Worm (Caenorhabditis elegans): ENCODE data around the gene W01F3.2.

ce11 chrV:20681824-20682223, 21.7 kb downstream of the W01F3.2 start:
- TF ChIP-seq K02D7.2 (tag; optimal IDR thresholded peaks at IDR 0.05) (no peak), ztf-16 (tag; optimal IDR thresholded peaks at IDR 0.05) (no peak), hlh-15 (tag; optimal IDR thresholded peaks at IDR 0.05) (no peak), hlh-30 (tag; optimal IDR thresholded peaks at IDR 0.05; ENCODE audit: insufficient read depth) (no peak), pha-4 (tag; optimal IDR thresholded peaks at IDR 0.05) (no peak), Y22D7AL.16 (tag; optimal IDR thresholded peaks at IDR 0.05) (no peak), ceh-6 (GFP tag; optimal IDR thresholded peaks at IDR 0.05) (no peak), tbx-2 (tag; optimal IDR thresholded peaks at IDR 0.05) (no peak), fkh-10 (GFP tag; optimal IDR thresholded peaks at IDR 0.05) (no peak), syd-9 (tag; optimal IDR thresholded peaks at IDR 0.05) (no peak), odd-2 (tag; optimal IDR thresholded peaks at IDR 0.05) (no peak)
